Fruit fly (Drosophila melanogaster) whole organism, prepupa: ENCODE measurements around the gene Pgant4.

Source experiments
- Blimp-1 ChIP-seq: fragments of 200-800 bp; sonication (Bioruptor generic); optimal IDR thresholded peaks from 3 replicates; lab custom pipeline; 2017; ENCODE audit warnings: missing biosample characterization, missing genetic modification characterization, mild to moderate bottlenecking, moderate library complexity, missing genetic modification reagents
- CG10631 ChIP-seq: fragments of 200-800 bp; sonication (Bioruptor generic); optimal IDR thresholded peaks from 2 replicates; lab custom pipeline; 2016; ENCODE audit warnings: missing biosample characterization, missing genetic modification characterization
- CG10669 ChIP-seq: fragments of 200-800 bp; sonication (Bioruptor generic); optimal IDR thresholded peaks from 3 replicates; lab custom pipeline; 2018; ENCODE audit warnings: missing biosample characterization, mild to moderate bottlenecking, missing genetic modification characterization, moderate library complexity
- CG11294 ChIP-seq: fragments of 200-800 bp; sonication (Bioruptor generic); IDR thresholded peaks from 2 replicates; pipeline ENCODE4 v1.3.6; 2022; ENCODE audit warnings: missing biosample characterization, missing genetic modification characterization
- CG11762 ChIP-seq: fragments of 200-800 bp; sonication (Bioruptor generic); optimal IDR thresholded peaks from 3 replicates; lab custom pipeline; 2016; ENCODE audit warnings: missing biosample characterization, missing genetic modification characterization; ENCODE audit not compliant: insufficient read depth
- CG11902 ChIP-seq: fragments of 200-800 bp; sonication (Bioruptor generic); optimal IDR thresholded peaks from 3 replicates; lab custom pipeline; 2016; ENCODE audit warnings: missing biosample characterization, missing genetic modification characterization
- CG15336 ChIP-seq: fragments of 200-800 bp; sonication (Bioruptor generic); IDR thresholded peaks from 2 replicates; pipeline ENCODE4 v1.3.6; 2022; ENCODE audit warnings: missing biosample characterization, missing genetic modification characterization
- CG1621 ChIP-seq: fragments of 200-800 bp; sonication (Bioruptor generic); optimal IDR thresholded peaks from 3 replicates; lab custom pipeline; 2018; ENCODE audit warnings: missing biosample characterization, mild to moderate bottlenecking, missing genetic modification characterization
- CG31627 ChIP-seq: fragments of 200-800 bp; sonication (Bioruptor generic); optimal IDR thresholded peaks from 3 replicates; lab custom pipeline; 2016; ENCODE audit warnings: missing biosample characterization, missing genetic modification characterization
- CG34406 ChIP-seq: fragments of 200-800 bp; sonication (Bioruptor generic); optimal IDR thresholded peaks from 3 replicates; lab custom pipeline; 2016; ENCODE audit warnings: missing biosample characterization, missing genetic modification characterization
- CG3919 ChIP-seq: fragments of 200-800 bp; sonication (Bioruptor generic); optimal IDR thresholded peaks from 3 replicates; lab custom pipeline; 2016; ENCODE audit warnings: missing biosample characterization, missing genetic modification characterization
- CG4318 ChIP-seq: fragments of 200-800 bp; sonication (Bioruptor generic); optimal IDR thresholded peaks from 3 replicates; lab custom pipeline; 2017; ENCODE audit warnings: missing biosample characterization, mild to moderate bottlenecking, missing genetic modification characterization
- CG6163 ChIP-seq: fragments of 200-800 bp; sonication (Bioruptor generic); IDR thresholded peaks from 3 replicates; pipeline ENCODE4 v1.3.6; 2022; ENCODE audit warnings: missing biosample characterization, missing genetic modification characterization
- CG6276 ChIP-seq: fragments of 200-800 bp; sonication (Bioruptor generic); optimal IDR thresholded peaks from 2 replicates; lab custom pipeline; 2017; ENCODE audit warnings: missing biosample characterization, mild to moderate bottlenecking, missing genetic modification characterization
- CG6792 ChIP-seq: fragments of 200-800 bp; sonication (Bioruptor generic); optimal IDR thresholded peaks from 3 replicates; lab custom pipeline; 2016; ENCODE audit warnings: missing biosample characterization, missing genetic modification characterization
- CG6854 ChIP-seq: fragments of 200-800 bp; sonication (Bioruptor generic); optimal IDR thresholded peaks from 2 replicates; lab custom pipeline; 2017; ENCODE audit warnings: missing biosample characterization, mild to moderate bottlenecking, missing genetic modification characterization
- CG7368 ChIP-seq: fragments of 200-800 bp; sonication (Bioruptor generic); optimal IDR thresholded peaks from 3 replicates; lab custom pipeline; 2016; ENCODE audit warnings: missing biosample characterization, missing genetic modification characterization
- CG8119 ChIP-seq: fragments of 200-800 bp; sonication (Bioruptor generic); IDR thresholded peaks from 3 replicates; pipeline ENCODE4 v1.3.6; 2022; ENCODE audit warnings: missing biosample characterization, missing genetic modification characterization
- CG8319 ChIP-seq: fragments of 200-800 bp; sonication (Bioruptor generic); optimal IDR thresholded peaks from 3 replicates; lab custom pipeline; 2016; ENCODE audit warnings: missing biosample characterization, missing genetic modification characterization
- CG9139 ChIP-seq: fragments of 200-800 bp; sonication (Bioruptor generic); optimal IDR thresholded peaks from 3 replicates; lab custom pipeline; 2017; ENCODE audit warnings: missing biosample characterization, mild to moderate bottlenecking, missing genetic modification characterization
- Eip93F ChIP-seq: fragments of 200-800 bp; sonication (Bioruptor generic); optimal IDR thresholded peaks from 2 replicates; lab custom pipeline; 2016; ENCODE audit warnings: missing biosample characterization, mild to moderate bottlenecking, missing genetic modification characterization
- Ets21C ChIP-seq: fragments of 200-800 bp; sonication (Bioruptor generic); optimal IDR thresholded peaks from 3 replicates; lab custom pipeline; 2016; ENCODE audit warnings: missing biosample characterization, missing genetic modification characterization
- Ets96B ChIP-seq: fragments of 200-800 bp; optimal IDR thresholded peaks from 2 replicates; lab custom pipeline; 2019; ENCODE audit warnings: missing biosample characterization, mild to moderate bottlenecking, missing genetic modification characterization, moderate library complexity
- Gug ChIP-seq: fragments of 200-800 bp; sonication (Bioruptor generic); IDR thresholded peaks from 2 replicates; pipeline ENCODE4 v1.3.6; 2022; ENCODE audit warnings: missing biosample characterization, missing genetic modification characterization
- Hr38 ChIP-seq: sonication (Bioruptor generic); optimal IDR thresholded peaks from 2 replicates; lab custom pipeline; 2016; ENCODE audit warnings: missing biosample characterization, missing genetic modification characterization
- Hr39 ChIP-seq: fragments of 200-800 bp; sonication (Bioruptor generic); optimal IDR thresholded peaks from 2 replicates; lab custom pipeline; 2016; ENCODE audit warnings: missing biosample characterization, missing genetic modification characterization
- Hr4 ChIP-seq: fragments of 200-800 bp; sonication (Bioruptor generic); optimal IDR thresholded peaks from 3 replicates; lab custom pipeline; 2016; ENCODE audit warnings: missing biosample characterization, missing genetic modification characterization
- Lpt ChIP-seq: fragments of 200-800 bp; sonication (Bioruptor generic); optimal IDR thresholded peaks from 3 replicates; lab custom pipeline; 2016; ENCODE audit warnings: missing biosample characterization, missing genetic modification characterization
- Smox ChIP-seq: fragments of 200-800 bp; sonication (Bioruptor generic); optimal IDR thresholded peaks from 3 replicates; lab custom pipeline; 2016; ENCODE audit warnings: missing biosample characterization, missing genetic modification characterization
- Sox102F ChIP-seq: fragments of 200-800 bp; sonication (Bioruptor generic); optimal IDR thresholded peaks from 2 replicates; lab custom pipeline; 2016; ENCODE audit warnings: missing biosample characterization, mild to moderate bottlenecking, missing genetic modification characterization
- Sox15 ChIP-seq: fragments of 200-800 bp; sonication (Bioruptor generic); optimal IDR thresholded peaks from 3 replicates; lab custom pipeline; 2016; ENCODE audit warnings: missing biosample characterization, missing genetic modification characterization
- achi ChIP-seq: fragments of 200-800 bp; sonication (Bioruptor generic); optimal IDR thresholded peaks from 3 replicates; lab custom pipeline; 2016; ENCODE audit warnings: missing biosample characterization, missing genetic modification characterization
- acj6 ChIP-seq: fragments of 200-800 bp; sonication (Bioruptor generic); optimal IDR thresholded peaks from 3 replicates; lab custom pipeline; 2016; ENCODE audit warnings: missing biosample characterization, missing genetic modification characterization
- cyc ChIP-seq: fragments of 200-800 bp; sonication (Bioruptor generic); optimal IDR thresholded peaks from 3 replicates; lab custom pipeline; 2016; ENCODE audit warnings: missing biosample characterization, missing genetic modification characterization
- dac ChIP-seq: fragments of 200-800 bp; sonication (Bioruptor generic); optimal IDR thresholded peaks from 2 replicates; lab custom pipeline; 2017; ENCODE audit warnings: missing biosample characterization, mild to moderate bottlenecking, missing genetic modification characterization
- dsx ChIP-seq: fragments of 200-800 bp; optimal IDR thresholded peaks from 3 replicates; lab custom pipeline; 2019; ENCODE audit warnings: missing biosample characterization, mild to moderate bottlenecking, missing genetic modification characterization, moderate library complexity; ENCODE audit not compliant: poor library complexity, severe bottlenecking
- eg ChIP-seq: fragments of 200-800 bp; sonication (Bioruptor generic); IDR thresholded peaks from 3 replicates; pipeline ENCODE4 v1.3.6; 2022; ENCODE audit warnings: missing biosample characterization, missing genetic modification characterization
- esn ChIP-seq: fragments of 200-800 bp; sonication (Bioruptor generic); optimal IDR thresholded peaks from 2 replicates; lab custom pipeline; 2016; ENCODE audit warnings: missing biosample characterization, mild to moderate bottlenecking, missing genetic modification characterization, moderate library complexity
- fd59A ChIP-seq: fragments of 200-800 bp; sonication (Bioruptor generic); optimal IDR thresholded peaks from 2 replicates; lab custom pipeline; 2017; ENCODE audit warnings: missing biosample characterization, mild to moderate bottlenecking, missing genetic modification characterization, missing genetic modification reagents
- fkh ChIP-seq: fragments of 200-800 bp; sonication (Bioruptor generic); optimal IDR thresholded peaks from 3 replicates; lab custom pipeline; 2017; ENCODE audit warnings: missing biosample characterization, mild to moderate bottlenecking, missing genetic modification characterization, moderate library complexity
- net ChIP-seq: fragments of 200-800 bp; sonication (Bioruptor generic); optimal IDR thresholded peaks from 3 replicates; lab custom pipeline; 2016; ENCODE audit warnings: missing biosample characterization, missing genetic modification characterization
- salr ChIP-seq, 2 experiments: fragments of 200-800 bp; sonication (Bioruptor generic); optimal IDR thresholded peaks; 3 replicates each; lab custom pipeline; 2016 to 2018; ENCODE audit warnings: missing biosample characterization in 2 of 2, missing genetic modification characterization in 2 of 2, mild to moderate bottlenecking in 1 of 2
- spab ChIP-seq: fragments of 200-800 bp; sonication (Bioruptor generic); optimal IDR thresholded peaks from 2 replicates; lab custom pipeline; 2017; ENCODE audit warnings: missing biosample characterization, mild to moderate bottlenecking, missing genetic modification characterization, missing genetic modification reagents
- ss ChIP-seq, 2 experiments: fragments of 200-800 bp; sonication (Bioruptor generic); optimal IDR thresholded peaks; 2 replicates in 1 of 2; 3 replicates in 1 of 2; lab custom pipeline; 2017 to 2018; ENCODE audit warnings: mild to moderate bottlenecking in 2 of 2, missing biosample characterization in 2 of 2, missing genetic modification characterization in 2 of 2, moderate library complexity in 1 of 2
- svp ChIP-seq: fragments of 200-800 bp; sonication (Bioruptor generic); peaks from one replicate; lab custom pipeline; 2016; ENCODE audit warnings: missing biosample characterization, missing genetic modification characterization
- topi ChIP-seq: fragments of 200-800 bp; sonication (Bioruptor generic); optimal IDR thresholded peaks from 3 replicates; lab custom pipeline; 2016; ENCODE audit warnings: missing biosample characterization, missing genetic modification characterization
- vri ChIP-seq: fragments of 200-800 bp; sonication (Bioruptor generic); optimal IDR thresholded peaks from 3 replicates; lab custom pipeline; 2016; ENCODE audit warnings: missing biosample characterization, mild to moderate bottlenecking, missing genetic modification characterization

The Pgant4 gene

dm6 chr2L:3482037-3482436 lies 9.6 kb downstream of the Pgant4 start (continued):
- TF ChIP-seq CG7368, result no peak
- TF ChIP-seq Sox102F (GFP tag; lab: Kevin White, UChicago), result no peak
- TF ChIP-seq CG3919, result peak; percentile 13
- TF ChIP-seq Lpt (GFP tag; lab: Kevin White, UChicago), result peak; percentile 17
- TF ChIP-seq CG6276 (GFP tag; lab: Kevin White, UChicago), result peak; percentile 78
- TF ChIP-seq CG6854 (GFP tag; lab: Kevin White, UChicago), result no peak
- no peak for TF ChIP-seq CG31627 (GFP tag; lab: Kevin White, UChicago)
- peak; percentile 51 for TF ChIP-seq dac (GFP tag; lab: Kevin White, UChicago)
- TF ChIP-seq CG10669 (GFP tag; lab: Kevin White, UChicago), result no peak
- TF ChIP-seq CG34406 (GFP tag; lab: Kevin White, UChicago), result no peak
- TF ChIP-seq topi (GFP tag; lab: Kevin White, UChicago), result peak; percentile 0
- no peak for TF ChIP-seq Hr38 (GFP tag; lab: Kevin White, UChicago)
- no peak for TF ChIP-seq salr (GFP tag; optimal IDR thresholded peaks at IDR 0.05; lab: Kevin White, UChicago)
- peak; percentile 55 for TF ChIP-seq CG4318 (GFP tag; lab: Kevin White, UChicago)
- TF ChIP-seq Gug (GFP tag; lab: Robert Waterston, UW), result peak; percentile 53; the same call in 1 of the 2 replicates
- peak; percentile 86 for TF ChIP-seq CG15336 (GFP tag; lab: Robert Waterston, UW)
- no peak for TF ChIP-seq svp (GFP tag; lab: Kevin White, UChicago)

dm6 chr2L:3482712-3483111 lies 10.3 kb downstream of the Pgant4 start:
- peak; percentile 75 for TF ChIP-seq Gug (GFP tag; lab: Robert Waterston, UW)
- TF ChIP-seq Ets96B (tag; lab: Kevin White, UChicago), result no peak
- peak in 1 of 2 experiments; percentile 21 for TF ChIP-seq ss (GFP tag; optimal IDR thresholded peaks at IDR 0.05; lab: Kevin White, UChicago)
- TF ChIP-seq dac (GFP tag; lab: Kevin White, UChicago), result peak; percentile 46
- no peak for TF ChIP-seq CG34406 (GFP tag; lab: Kevin White, UChicago)
- TF ChIP-seq Sox15, result no peak
- TF ChIP-seq Ets21C (GFP tag; lab: Kevin White, UChicago), result no peak
- TF ChIP-seq CG8319 (GFP tag; lab: Kevin White, UChicago), result peak; percentile 2
- peak; percentile 76 for TF ChIP-seq Hr4 (GFP tag; lab: Kevin White, UChicago)
- TF ChIP-seq esn (GFP tag; lab: Kevin White, UChicago), result no peak
- TF ChIP-seq acj6 (GFP tag; lab: Kevin White, UChicago), result peak; percentile 21
- peak; percentile 69 for TF ChIP-seq CG11294 (GFP tag; lab: Robert Waterston, UW)
- TF ChIP-seq Blimp-1 (GFP tag; lab: Kevin White, UChicago), result no peak
- peak; percentile 90 for TF ChIP-seq eg (GFP tag; lab: Robert Waterston, UW)
- peak; percentile 54 for TF ChIP-seq CG10669 (GFP tag; lab: Kevin White, UChicago)
- peak; percentile 90 for TF ChIP-seq CG8119 (GFP tag; lab: Robert Waterston, UW)
- peak; percentile 45 for TF ChIP-seq Lpt (GFP tag; lab: Kevin White, UChicago)
- TF ChIP-seq CG9139 (GFP tag; lab: Kevin White, UChicago), result peak; percentile 22
- no peak for TF ChIP-seq vri
- peak; percentile 64 for TF ChIP-seq CG4318 (GFP tag; lab: Kevin White, UChicago)
- peak; percentile 28 for TF ChIP-seq fd59A (GFP tag; lab: Kevin White, UChicago)
- TF ChIP-seq CG3919, result peak; percentile 56
- TF ChIP-seq svp (GFP tag; lab: Kevin White, UChicago), result peak; percentile 43
- peak; percentile 74 for TF ChIP-seq CG6163
- TF ChIP-seq achi, result peak; percentile 61
- peak; percentile 50 for TF ChIP-seq CG10631
- TF ChIP-seq dsx (GFP tag; lab: Kevin White, UChicago), result peak; percentile 47
- TF ChIP-seq CG11762, result peak; percentile 15
- peak; percentile 61 for TF ChIP-seq net (GFP tag; lab: Kevin White, UChicago)
- no peak for TF ChIP-seq Eip93F (GFP tag; lab: Kevin White, UChicago)
- TF ChIP-seq CG11902 (GFP tag; lab: Kevin White, UChicago), result no peak
- TF ChIP-seq Sox102F (GFP tag; lab: Kevin White, UChicago), result no peak
- peak; percentile 34 for TF ChIP-seq spab
- peak; percentile 28 for TF ChIP-seq CG6792
- peak; percentile 72 for TF ChIP-seq CG6276 (GFP tag; lab: Kevin White, UChicago)
- peak in 1 of 2 experiments; percentile 62 for TF ChIP-seq salr (GFP tag; optimal IDR thresholded peaks at IDR 0.05; lab: Kevin White, UChicago)
- no peak for TF ChIP-seq CG31627 (GFP tag; lab: Kevin White, UChicago)
- TF ChIP-seq fkh (GFP tag; lab: Kevin White, UChicago), result no peak
- no peak for TF ChIP-seq Hr39 (GFP tag; lab: Kevin White, UChicago)
- TF ChIP-seq CG7368, result no peak
- TF ChIP-seq cyc (GFP tag; lab: Kevin White, UChicago), result no peak
- no peak for TF ChIP-seq CG1621 (tag; lab: Kevin White, UChicago)
- TF ChIP-seq Smox (GFP tag; lab: Kevin White, UChicago), result no peak
